Fruit fly (Drosophila melanogaster): ENCODE measurements around the gene ckd.
A peak's percentile ranks its signal among the peaks of the same experiment; 100 is the strongest.

ckd gene

DNA sequence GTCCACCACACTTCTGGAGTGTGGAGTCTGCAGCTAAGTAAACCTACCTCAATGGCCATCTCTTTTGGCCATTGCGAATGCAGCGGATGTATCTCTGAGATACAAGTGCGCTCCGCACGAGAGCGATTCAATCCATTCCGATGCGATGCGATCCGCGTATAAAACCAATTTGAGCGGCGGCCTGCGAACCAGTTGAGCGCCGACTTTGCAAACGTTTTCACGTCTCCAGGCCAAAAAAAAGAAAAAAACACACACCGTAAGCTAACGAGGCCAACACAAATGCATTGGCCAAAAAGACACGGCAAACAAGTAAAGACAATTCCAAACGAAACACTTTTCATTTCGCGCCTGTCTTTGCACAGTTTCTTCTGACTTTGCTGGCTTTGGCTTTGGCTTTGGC, at the start of gene ckd:
Gene ckd (plus strand): TSS at position 189 of the 400 bp plus-strand sequence.
- no peak for TF ChIP-seq psq (optimal IDR thresholded peaks at IDR 0.05)
- no peak for TF ChIP-seq Dll (optimal IDR thresholded peaks at IDR 0.05)
- TF ChIP-seq EcR (GFP tag; optimal IDR thresholded peaks at IDR 0.05) = no peak
- TF ChIP-seq pan (optimal IDR thresholded peaks at IDR 0.05) = no peak
- no peak for TF ChIP-seq CG8478 (optimal IDR thresholded peaks at IDR 0.05)
- TF ChIP-seq usp (GFP tag; optimal IDR thresholded peaks at IDR 0.05) = no peak

DNA sequence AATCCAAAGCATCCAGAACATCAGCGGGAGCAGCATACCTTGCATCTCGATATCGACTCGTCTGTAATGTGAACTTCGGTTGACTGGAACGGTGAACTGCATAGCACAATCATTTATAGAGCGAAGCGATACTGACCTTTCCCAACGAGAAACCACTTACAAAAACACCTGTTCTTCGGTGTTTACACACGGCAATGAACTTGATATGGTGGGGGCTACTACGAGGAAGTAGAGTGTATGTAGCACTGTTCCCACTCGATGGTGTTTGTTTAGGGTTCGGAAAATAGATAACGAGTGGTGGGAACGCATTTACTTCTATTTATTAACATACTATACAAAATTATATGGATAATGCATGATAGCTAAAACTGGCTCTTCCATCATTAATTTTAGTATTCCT, 48.8 kb upstream of the ckd start, which contains the start of the genes CG32269 and CG32270:
Gene CG32269 (minus strand): TSS at position 91 of the 400 bp plus-strand sequence.
Gene CG32270 (minus strand): TSS at position 91 of the 400 bp plus-strand sequence.
- no peak for TF ChIP-seq Dll (optimal IDR thresholded peaks at IDR 0.05)
- no peak for TF ChIP-seq psq (optimal IDR thresholded peaks at IDR 0.05)
- TF ChIP-seq CG8478 (optimal IDR thresholded peaks at IDR 0.05) = no peak
- no peak for TF ChIP-seq pan (optimal IDR thresholded peaks at IDR 0.05)
- TF ChIP-seq EcR (GFP tag; optimal IDR thresholded peaks at IDR 0.05) = no peak
- no peak for TF ChIP-seq usp (GFP tag; optimal IDR thresholded peaks at IDR 0.05)

DNA sequence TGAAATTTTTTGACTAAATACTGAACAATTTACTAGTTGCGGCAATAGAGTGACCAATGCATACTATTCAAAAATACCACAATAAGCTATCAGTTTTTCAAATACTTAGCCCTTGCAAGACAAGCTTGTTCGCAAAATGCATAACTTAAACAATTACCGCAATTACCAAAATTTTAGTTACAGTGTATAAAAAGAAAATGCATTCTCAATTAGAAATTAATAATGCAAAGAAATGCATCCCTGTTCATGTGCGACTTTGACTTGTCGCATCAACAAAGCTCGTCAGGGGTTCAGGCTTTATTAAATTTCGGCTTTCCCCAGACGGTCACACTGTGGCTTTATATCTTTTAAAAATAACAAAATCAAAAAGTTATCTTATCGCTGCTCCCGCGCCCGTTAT, 38.8 kb upstream of the ckd start, which contains the start of the genes hob and nSMase:
Gene hob (minus strand): TSS at position 62 of the 400 bp plus-strand sequence.
Gene nSMase (plus strand): TSS at position 298 of the 400 bp plus-strand sequence.
- TF ChIP-seq psq (optimal IDR thresholded peaks at IDR 0.05) (no peak), usp (GFP tag; optimal IDR thresholded peaks at IDR 0.05) (no peak), Dll (optimal IDR thresholded peaks at IDR 0.05) (no peak), EcR (GFP tag; optimal IDR thresholded peaks at IDR 0.05) (no peak), CG8478 (optimal IDR thresholded peaks at IDR 0.05) (no peak), pan (optimal IDR thresholded peaks at IDR 0.05) (no peak)

DNA sequence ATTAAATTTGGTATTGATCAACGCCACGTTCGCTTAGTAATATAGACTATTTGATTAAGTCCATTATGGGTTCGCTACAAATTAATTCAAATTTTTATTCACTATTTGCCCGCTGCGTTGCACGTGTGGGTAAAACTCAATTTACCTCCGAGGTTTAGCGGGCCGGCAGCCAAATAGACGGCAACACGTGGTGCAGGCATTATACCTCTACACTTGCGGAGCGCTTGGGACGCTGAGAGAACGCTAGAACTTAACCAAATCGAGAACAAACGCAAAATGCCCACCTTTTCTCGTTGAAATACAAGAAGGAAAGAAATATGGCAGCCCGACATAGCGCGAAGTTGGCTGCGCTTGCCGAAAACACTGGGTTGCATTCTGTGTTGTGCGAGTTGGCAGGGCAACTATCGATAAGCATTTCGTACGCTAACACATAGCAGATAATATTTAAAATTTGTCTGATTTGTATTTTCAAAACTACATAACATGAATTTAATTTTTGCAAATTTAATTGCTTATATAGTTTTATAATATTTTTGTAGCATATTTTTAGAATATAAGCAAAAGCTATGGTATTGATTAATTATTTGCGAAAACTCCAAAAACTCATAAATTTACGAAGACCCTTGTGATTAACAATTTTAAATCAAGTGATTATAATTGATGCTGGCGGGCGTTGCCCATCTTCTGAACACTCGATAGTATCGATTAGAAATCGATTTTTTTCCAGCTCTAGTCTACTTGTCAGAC, 34.9 kb upstream of the ckd start, which contains the start of the genes RpL28 and eIF1:
Gene RpL28 (minus strand): TSS at position 318 of the 747 bp plus-strand sequence.
Gene eIF1 (plus strand): TSS at position 699 of the 747 bp plus-strand sequence.
- TF ChIP-seq psq (optimal IDR thresholded peaks at IDR 0.05) (no peak), usp (GFP tag; optimal IDR thresholded peaks at IDR 0.05) (no peak), CG8478 (optimal IDR thresholded peaks at IDR 0.05) (no peak), Dll (optimal IDR thresholded peaks at IDR 0.05) (no peak), pan (optimal IDR thresholded peaks at IDR 0.05) (no peak), EcR (GFP tag; optimal IDR thresholded peaks at IDR 0.05) (no peak)

DNA sequence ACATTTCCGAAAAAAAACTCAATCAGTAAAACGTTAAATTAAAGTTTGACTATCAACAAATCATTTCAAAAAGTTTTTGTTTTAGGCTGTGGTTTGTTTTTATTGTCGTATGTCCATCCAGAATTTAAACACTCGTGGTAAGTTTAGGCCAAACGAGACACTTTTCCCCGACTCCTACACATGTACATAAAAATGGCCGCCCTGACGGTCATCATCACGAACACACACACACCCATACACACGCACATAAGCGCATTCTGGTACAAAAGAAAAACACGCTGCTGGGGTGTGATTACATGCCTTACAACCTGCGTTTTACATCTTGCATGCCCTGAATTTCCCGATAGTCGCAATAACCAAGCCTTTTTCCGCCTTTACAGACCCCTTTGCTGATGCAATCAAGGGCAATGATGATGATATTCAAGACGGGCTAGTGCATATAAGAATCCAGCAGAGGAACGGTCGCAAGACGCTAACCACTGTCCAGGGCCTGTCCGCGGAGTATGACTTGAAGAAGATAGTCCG, 34.2 kb upstream of the ckd start:
- TF ChIP-seq usp (GFP tag; optimal IDR thresholded peaks at IDR 0.05) (no peak), Dll (optimal IDR thresholded peaks at IDR 0.05) (no peak), psq (optimal IDR thresholded peaks at IDR 0.05) (no peak), pan (optimal IDR thresholded peaks at IDR 0.05) (no peak), CG8478 (optimal IDR thresholded peaks at IDR 0.05) (no peak), EcR (GFP tag; optimal IDR thresholded peaks at IDR 0.05) (no peak)

DNA sequence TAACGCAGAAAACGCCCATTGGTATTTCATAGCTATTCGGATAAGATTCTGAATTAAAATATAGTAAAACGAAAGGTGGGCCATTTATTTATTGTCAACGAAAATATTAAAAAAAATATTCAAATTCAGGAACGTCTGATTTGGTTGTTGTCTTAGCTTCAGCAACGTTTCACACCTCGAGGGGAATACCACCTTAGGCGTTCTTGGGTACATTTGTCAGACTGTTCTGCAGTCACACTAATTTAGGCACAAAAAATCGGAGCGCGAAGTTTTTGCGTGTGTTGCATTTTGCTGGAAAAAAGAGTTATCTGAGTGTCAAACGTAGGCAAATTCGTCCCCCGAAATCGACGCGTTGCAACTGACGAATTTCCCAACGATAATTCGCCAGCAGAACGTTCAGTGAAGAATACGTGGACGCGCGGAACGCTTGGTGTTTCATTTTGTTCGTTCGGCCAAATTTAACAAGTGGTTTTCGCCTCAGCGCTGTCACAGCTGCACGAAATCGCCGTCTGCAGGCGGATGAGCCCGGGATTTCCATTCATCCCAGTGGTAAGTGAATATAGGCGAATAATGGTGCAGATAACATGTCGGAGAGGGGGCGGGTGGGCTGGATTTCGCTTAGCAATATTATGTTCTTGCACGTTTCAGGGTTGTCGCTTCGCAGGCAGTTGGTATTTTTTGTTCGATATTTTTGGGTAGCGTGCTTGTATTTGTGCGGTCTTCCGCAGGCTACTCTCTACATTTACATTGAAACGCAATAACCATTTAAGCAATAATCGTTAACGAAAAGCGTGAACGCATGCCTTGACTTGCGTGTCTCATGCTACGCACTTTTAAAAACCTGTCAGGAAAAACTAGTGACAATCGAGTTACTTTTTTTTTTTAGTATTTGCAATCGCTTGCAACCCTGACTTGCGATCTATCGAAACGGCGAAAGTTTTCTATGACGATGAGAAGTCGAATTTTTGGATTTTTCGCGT, 32.6 kb upstream of the ckd start, which contains the start of gene Larp4B:
Gene Larp4B (plus strand): TSS at position 99 of the 980 bp plus-strand sequence.
- no peak for TF ChIP-seq usp (GFP tag; optimal IDR thresholded peaks at IDR 0.05)
- no peak for TF ChIP-seq psq (optimal IDR thresholded peaks at IDR 0.05)
- TF ChIP-seq CG8478 (optimal IDR thresholded peaks at IDR 0.05) = no peak
- no peak for TF ChIP-seq pan (optimal IDR thresholded peaks at IDR 0.05)

DNA sequence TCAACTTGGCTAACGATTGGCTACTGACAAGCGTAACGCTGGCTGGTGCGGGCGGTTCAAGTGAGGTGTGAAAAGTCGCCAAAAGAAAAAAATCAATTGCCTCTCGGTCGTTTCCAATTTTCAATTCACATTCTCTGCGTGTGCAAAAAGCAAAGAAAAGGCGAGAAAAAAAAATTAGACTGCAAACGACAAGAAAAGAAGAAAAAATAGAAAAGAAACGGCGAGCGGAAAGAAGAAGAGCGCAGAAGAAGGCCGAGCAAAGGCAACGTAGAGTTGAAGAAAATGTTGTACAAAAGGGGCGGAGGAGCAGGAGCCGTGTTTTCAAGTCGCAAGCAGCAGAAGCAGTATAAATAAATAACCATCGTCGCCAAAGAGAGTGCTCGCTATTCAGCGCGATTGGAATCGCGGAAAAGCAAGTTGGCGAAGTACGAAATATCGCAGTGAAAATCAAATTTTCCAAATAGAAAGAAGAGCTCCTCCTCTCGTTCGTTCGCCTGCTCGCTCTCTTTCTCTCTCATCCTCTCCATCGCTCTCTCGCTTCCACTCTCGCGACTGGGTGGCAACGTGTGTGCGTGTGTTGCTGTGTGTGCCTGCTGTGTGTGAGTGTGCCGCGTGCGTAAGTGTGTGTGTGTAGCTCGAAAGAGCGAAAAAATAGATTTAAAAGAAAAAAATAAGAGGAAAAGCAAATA, 31.8 kb upstream of the ckd start:
- TF ChIP-seq CG8478 (optimal IDR thresholded peaks at IDR 0.05) (peak; percentile 53), Dll (optimal IDR thresholded peaks at IDR 0.05) (peak; percentile 99), usp (GFP tag; optimal IDR thresholded peaks at IDR 0.05) (no peak)

DNA sequence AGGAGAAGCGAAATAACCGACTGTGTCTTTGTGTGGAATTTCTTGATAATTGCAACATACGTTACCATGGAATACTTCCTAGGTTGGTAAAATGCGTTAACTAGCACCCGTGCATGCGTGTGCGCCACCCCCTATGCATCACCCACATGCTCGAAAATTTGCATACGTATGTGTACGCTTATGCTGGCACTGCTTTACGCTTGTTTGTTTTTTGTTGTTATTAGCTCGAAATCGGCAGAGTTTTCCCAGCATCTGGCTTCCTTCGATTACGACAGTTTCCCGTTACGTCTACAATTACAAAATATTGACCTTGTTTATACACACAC, 31.3 kb upstream of the ckd start:
- TF ChIP-seq Dll (optimal IDR thresholded peaks at IDR 0.05) = no peak
- no peak for TF ChIP-seq pan (optimal IDR thresholded peaks at IDR 0.05)
- no peak for TF ChIP-seq CG8478 (optimal IDR thresholded peaks at IDR 0.05)
- no peak for TF ChIP-seq usp (GFP tag; optimal IDR thresholded peaks at IDR 0.05)
- no peak for TF ChIP-seq EcR (GFP tag; optimal IDR thresholded peaks at IDR 0.05)
- no peak for TF ChIP-seq psq (optimal IDR thresholded peaks at IDR 0.05)

DNA sequence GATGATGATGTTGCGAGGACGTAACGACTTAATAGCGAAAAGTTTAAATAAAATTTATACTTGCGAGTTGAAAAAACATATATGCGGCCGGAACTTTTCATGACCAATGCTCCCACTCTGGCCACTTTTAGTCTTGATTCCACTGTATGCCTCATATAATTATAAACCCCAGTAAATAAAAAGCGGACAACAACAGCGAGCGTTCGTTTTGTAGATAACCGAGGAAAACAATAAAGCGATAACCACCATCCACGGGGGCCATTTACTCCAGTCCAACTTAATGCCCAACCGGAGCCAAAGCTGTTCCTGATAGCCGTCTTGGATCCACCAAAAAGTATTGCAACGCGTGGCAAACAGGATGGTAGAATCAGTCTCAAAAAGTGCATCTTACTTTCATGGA, 21.4 kb upstream of the ckd start:
- no peak for TF ChIP-seq Dll (optimal IDR thresholded peaks at IDR 0.05)
- TF ChIP-seq EcR (GFP tag; optimal IDR thresholded peaks at IDR 0.05) = no peak
- no peak for TF ChIP-seq usp (GFP tag; optimal IDR thresholded peaks at IDR 0.05)
- TF ChIP-seq psq (optimal IDR thresholded peaks at IDR 0.05) = no peak
- no peak for TF ChIP-seq pan (optimal IDR thresholded peaks at IDR 0.05)
- no peak for TF ChIP-seq CG8478 (optimal IDR thresholded peaks at IDR 0.05)

DNA sequence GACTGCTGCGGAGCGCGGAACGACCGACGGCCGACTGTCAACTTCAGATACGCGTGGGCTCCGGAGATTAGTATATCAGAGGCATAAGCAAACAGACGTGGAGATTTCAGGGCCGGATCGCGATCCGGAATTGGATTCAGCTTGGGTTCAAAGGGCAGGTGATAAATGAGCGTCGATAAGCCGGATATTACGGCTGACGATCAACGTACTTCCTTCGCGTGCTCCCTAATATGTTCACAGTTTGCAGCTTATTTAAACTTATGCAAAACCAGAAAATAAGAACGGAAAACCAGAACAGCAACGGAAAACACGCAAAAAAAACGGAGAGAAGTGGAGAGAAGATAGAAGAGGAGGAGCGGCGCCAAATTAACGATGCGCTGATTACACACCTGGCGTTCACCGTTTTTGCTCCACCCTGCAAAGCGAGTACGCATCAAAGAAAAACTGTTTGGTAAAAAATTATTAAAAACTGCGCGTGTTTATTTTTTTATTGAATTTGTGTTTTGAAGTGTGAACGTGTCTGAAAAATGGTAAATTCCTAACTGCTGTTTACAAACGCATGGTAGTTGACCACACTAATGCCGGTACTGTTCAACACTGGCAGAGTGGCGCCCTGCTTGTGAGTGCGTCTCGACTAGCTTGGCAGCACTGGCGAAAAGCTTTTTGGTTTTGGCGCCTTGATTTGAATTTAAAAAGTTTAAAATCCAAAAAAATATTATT, 18.5 kb upstream of the ckd start, which contains the start of gene CG17746:
Gene CG17746 (minus strand): TSS at position 546 of the 720 bp plus-strand sequence.
- TF ChIP-seq pan (optimal IDR thresholded peaks at IDR 0.05) (no peak), CG8478 (optimal IDR thresholded peaks at IDR 0.05) (no peak), psq (optimal IDR thresholded peaks at IDR 0.05) (no peak), usp (GFP tag; optimal IDR thresholded peaks at IDR 0.05) (no peak), Dll (optimal IDR thresholded peaks at IDR 0.05) (no peak), EcR (GFP tag; optimal IDR thresholded peaks at IDR 0.05) (no peak)
